Comparison of ENCODE assay signal across 4 fruit fly cellular contexts in the genomic region with DNA sequence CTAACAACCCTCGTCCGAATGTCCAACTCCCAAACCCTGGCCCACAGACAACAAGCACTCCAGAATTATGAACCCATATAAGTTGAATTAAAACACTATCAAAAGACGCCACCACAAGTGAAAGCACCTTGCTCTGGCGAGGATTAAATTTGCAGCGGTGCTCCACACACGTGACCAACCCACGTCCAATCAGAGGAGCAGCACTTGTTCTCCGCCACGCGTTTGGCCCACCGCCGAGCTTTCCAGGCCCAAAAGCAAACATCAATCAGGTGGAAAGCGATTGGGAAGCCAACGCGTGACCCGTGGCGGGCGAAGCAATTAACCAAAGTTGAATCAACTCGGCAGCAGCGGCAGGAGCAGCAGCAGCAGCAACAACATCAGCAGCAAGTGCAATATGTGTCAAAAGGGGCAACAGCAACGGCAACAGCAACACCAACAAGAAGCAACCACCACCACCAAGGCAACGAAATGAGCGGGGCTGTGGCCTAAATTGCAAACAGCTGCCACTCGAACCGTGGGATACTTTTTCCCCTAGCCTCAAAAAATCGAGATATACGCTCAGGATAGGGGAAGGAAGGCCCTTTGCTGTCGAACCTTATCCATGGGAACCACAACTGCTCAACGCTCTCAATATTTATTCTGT.
TF ChIP-seq lines count a peak whose summit lies in the region.

No protein-coding gene starts in this region.

- no peak for TF ChIP-seq CTCF in whole organism, embryonic (GFP tag; optimal IDR thresholded peaks at IDR 0.05; lab: Kevin White, UChicago)

TF ChIP-seq in whole organism, embryonic, 481 proteins besides CTCF, POLR2A, EP300 and RAD21 (continues in another document):
- peak; percentile 23 for TF ChIP-seq gsb-n (tag; optimal IDR thresholded peaks at IDR 0.05; lab: Kevin White, UChicago)
- TF ChIP-seq tll (GFP tag; optimal IDR thresholded peaks at IDR 0.05; lab: Kevin White, UChicago) = peak in 1 of 2 experiments; percentile 44
- no peak for TF ChIP-seq CG4282 (GFP tag; optimal IDR thresholded peaks at IDR 0.05; lab: Kevin White, UChicago)
- TF ChIP-seq insv (GFP tag; optimal IDR thresholded peaks at IDR 0.05; lab: Kevin White, UChicago) = peak in 1 of 2 experiments; percentile 27
- TF ChIP-seq da (GFP tag; optimal IDR thresholded peaks at IDR 0.05; lab: Kevin White, UChicago) = peak; percentile 72
- no peak for TF ChIP-seq kay (GFP tag; optimal IDR thresholded peaks at IDR 0.05; lab: Kevin White, UChicago)
- no peak for TF ChIP-seq sug (tag; optimal IDR thresholded peaks at IDR 0.05; lab: Kevin White, UChicago)
- peak; percentile 63 for TF ChIP-seq ac (GFP tag; optimal IDR thresholded peaks at IDR 0.05; lab: Kevin White, UChicago)
- peak; percentile 47; the same call in 1 of the 3 replicates for TF ChIP-seq z (GFP tag; IDR thresholded peaks at IDR 0.05; lab: Robert Waterston, UW)
- peak; percentile 100 for TF ChIP-seq Hey (tag; optimal IDR thresholded peaks at IDR 0.05; lab: Kevin White, UChicago)
- no peak for TF ChIP-seq Optix (GFP tag; IDR thresholded peaks at IDR 0.05; lab: Robert Waterston, UW)
- TF ChIP-seq cg (GFP tag; optimal IDR thresholded peaks at IDR 0.05; lab: Kevin White, UChicago) = peak; percentile 12
- TF ChIP-seq oc (tag; optimal IDR thresholded peaks at IDR 0.05; lab: Kevin White, UChicago) = peak; percentile 51
- TF ChIP-seq Opbp (GFP tag; IDR thresholded peaks at IDR 0.05; lab: Robert Waterston, UW; ENCODE audit: partially characterized antibody) = no peak
- peak; percentile 91 for TF ChIP-seq CG4360 (GFP tag; IDR thresholded peaks at IDR 0.05; lab: Robert Waterston, UW)
- TF ChIP-seq pros (GFP tag; optimal IDR thresholded peaks at IDR 0.05; lab: Kevin White, UChicago) = peak; percentile 90
- TF ChIP-seq nerfin-1 (tag; optimal IDR thresholded peaks at IDR 0.05; lab: Kevin White, UChicago) = peak; percentile 54
- TF ChIP-seq CG2889 (GFP tag; IDR thresholded peaks at IDR 0.05; lab: Robert Waterston, UW) = no peak
- 0 out of 3 replicates have a peak, but pooled peaks have one; percentile 31 for TF ChIP-seq dysf (GFP tag; IDR thresholded peaks at IDR 0.05; lab: Robert Waterston, UW)
- peak; percentile 87 for TF ChIP-seq Kr (GFP tag; optimal IDR thresholded peaks at IDR 0.05; lab: Kevin White, UChicago)

TF ChIP-seq in whole organism, prepupa, 60 proteins besides CTCF, POLR2A, EP300 and RAD21:
- TF ChIP-seq net (GFP tag; optimal IDR thresholded peaks at IDR 0.05; lab: Kevin White, UChicago) = peak; percentile 13
- TF ChIP-seq CG3919 (GFP tag; optimal IDR thresholded peaks at IDR 0.05; lab: Kevin White, UChicago) = no peak
- TF ChIP-seq ss (GFP tag; optimal IDR thresholded peaks at IDR 0.05; lab: Kevin White, UChicago) = peak in 1 of 2 experiments; percentile 20
- TF ChIP-seq Eip93F (GFP tag; optimal IDR thresholded peaks at IDR 0.05; lab: Kevin White, UChicago) = no peak
- no peak for TF ChIP-seq esn (GFP tag; optimal IDR thresholded peaks at IDR 0.05; lab: Kevin White, UChicago)
- TF ChIP-seq Hr39 (GFP tag; optimal IDR thresholded peaks at IDR 0.05; lab: Kevin White, UChicago) = no peak
- TF ChIP-seq OdsH (GFP tag; optimal IDR thresholded peaks at IDR 0.05; lab: Kevin White, UChicago) = no peak
- peak; percentile 7 for TF ChIP-seq fkh (GFP tag; optimal IDR thresholded peaks at IDR 0.05; lab: Kevin White, UChicago)
- TF ChIP-seq CG6854 (GFP tag; optimal IDR thresholded peaks at IDR 0.05; lab: Kevin White, UChicago) = peak; percentile 19
- TF ChIP-seq eg (GFP tag; IDR thresholded peaks at IDR 0.05; lab: Robert Waterston, UW) = no peak
- TF ChIP-seq Ets21C (GFP tag; optimal IDR thresholded peaks at IDR 0.05; lab: Kevin White, UChicago) = no peak
- TF ChIP-seq dsx (GFP tag; optimal IDR thresholded peaks at IDR 0.05; lab: Kevin White, UChicago; ENCODE audit: poor library complexity, severe bottlenecking) = no peak

TF ChIP-seq in whole organism, pupa, 21 proteins besides CTCF, POLR2A, EP300 and RAD21:
- TF ChIP-seq CG34367 (tag; optimal IDR thresholded peaks at IDR 0.05; lab: Kevin White, UChicago) = no peak
- no peak for TF ChIP-seq gl (tag; optimal IDR thresholded peaks at IDR 0.05; lab: Kevin White, UChicago)
- TF ChIP-seq EcR (GFP tag; optimal IDR thresholded peaks at IDR 0.05; lab: Kevin White, UChicago) = peak; percentile 60
- no peak for TF ChIP-seq Snoo (tag; optimal IDR thresholded peaks at IDR 0.05; lab: Kevin White, UChicago)
- TF ChIP-seq CG12605 (GFP tag; IDR thresholded peaks at IDR 0.05; lab: Robert Waterston, UW) = no peak

TF ChIP-seq in whole organism, wandering third instar larva, 38 proteins besides CTCF, POLR2A, EP300 and RAD21:
- TF ChIP-seq rgr (GFP tag; optimal IDR thresholded peaks at IDR 0.05; lab: Kevin White, UChicago) = no peak
- TF ChIP-seq Dfd (GFP tag; optimal IDR thresholded peaks at IDR 0.05; lab: Kevin White, UChicago) = peak; percentile 22

Comparison
In these comparisons a context has a peak if more than half of its experiments do, and no peak if none do; other contexts are left out.
1. Of the 7 proteins assayed by ChIP-seq in both whole organism, embryonic and whole organism, prepupa: peak only in whole organism, embryonic: none; only in whole organism, prepupa: CG6854; in both: none; in neither: 6.